Fruit fly (Drosophila melanogaster) whole organism, embryonic: ENCODE results near the gene CG31347.

Experiments
- Bgb ChIP-seq: fragments of 200-800 bp; sonication (Bioruptor generic); IDR thresholded peaks from 2 replicates; pipeline ENCODE4 v1.3.6; 2022; ENCODE audit warnings: missing biosample characterization, missing genetic modification characterization; ENCODE audit not compliant: partially characterized antibody
- CG10462 ChIP-seq: fragments of 200-800 bp; sonication (Bioruptor generic); optimal IDR thresholded peaks from 2 replicates; lab custom pipeline; 2016; ENCODE audit warnings: missing biosample characterization, missing genetic modification characterization
- CG11085 ChIP-seq: fragments of 200-800 bp; sonication (Bioruptor generic); IDR thresholded peaks from 2 replicates; pipeline ENCODE4 v1.3.6; 2022; ENCODE audit warnings: missing biosample characterization, missing genetic modification characterization
- CG11398 ChIP-seq: fragments of 200-800 bp; sonication (Bioruptor generic); optimal IDR thresholded peaks from 2 replicates; lab custom pipeline; 2016; ENCODE audit warnings: missing biosample characterization, missing genetic modification characterization
- CG12104 ChIP-seq: fragments of 200-800 bp; sonication (Bioruptor generic); optimal IDR thresholded peaks from 3 replicates; lab custom pipeline; 2016; ENCODE audit warnings: missing biosample characterization, missing genetic modification characterization
- CG1233 ChIP-seq: fragments of 200-800 bp; sonication (Bioruptor generic); optimal IDR thresholded peaks from 4 replicates; lab custom pipeline; 2018; ENCODE audit warnings: missing biosample characterization, mild to moderate bottlenecking, missing genetic modification characterization
- CG13123 ChIP-seq: fragments of 200-800 bp; sonication (Bioruptor generic); optimal IDR thresholded peaks from 2 replicates; lab custom pipeline; 2016; ENCODE audit warnings: missing biosample characterization, missing genetic modification characterization
- CG13894 ChIP-seq: fragments of 200-800 bp; sonication (Bioruptor generic); optimal IDR thresholded peaks from 3 replicates; lab custom pipeline; 2018; ENCODE audit warnings: missing biosample characterization, mild to moderate bottlenecking, missing genetic modification characterization, moderate library complexity
- CG15073 ChIP-seq: fragments of 200-800 bp; sonication (Bioruptor generic); optimal IDR thresholded peaks from 2 replicates; lab custom pipeline; 2016; ENCODE audit warnings: missing biosample characterization, missing genetic modification characterization
- CG15601 ChIP-seq: fragments of 200-800 bp; sonication (Bioruptor generic); optimal IDR thresholded peaks from 3 replicates; lab custom pipeline; 2019; ENCODE audit warnings: missing biosample characterization, mild to moderate bottlenecking, missing genetic modification characterization, moderate library complexity
- CG1603 ChIP-seq: fragments of 200-800 bp; sonication (Bioruptor generic); optimal IDR thresholded peaks from 2 replicates; lab custom pipeline; 2019; ENCODE audit warnings: missing biosample characterization, mild to moderate bottlenecking, missing genetic modification characterization, moderate library complexity
- CG17568 ChIP-seq: fragments of 200-800 bp; sonication (Bioruptor generic); optimal IDR thresholded peaks from 2 replicates; lab custom pipeline; 2018; ENCODE audit warnings: missing biosample characterization, mild to moderate bottlenecking, missing genetic modification characterization, moderate library complexity
- CG2889 ChIP-seq: fragments of 200-800 bp; sonication (Bioruptor generic); IDR thresholded peaks from 3 replicates; pipeline ENCODE4 v1.3.6; 2022; ENCODE audit warnings: missing biosample characterization, missing genetic modification characterization
- CG30403 ChIP-seq: fragments of 200-800 bp; sonication (Bioruptor generic); optimal IDR thresholded peaks from 3 replicates; lab custom pipeline; 2016; ENCODE audit warnings: missing biosample characterization, missing genetic modification characterization
- CG3065 ChIP-seq: fragments of 200-800 bp; sonication (Bioruptor generic); optimal IDR thresholded peaks from 2 replicates; lab custom pipeline; 2016; ENCODE audit warnings: missing biosample characterization, missing genetic modification characterization
- CG34224 ChIP-seq: fragments of 200-800 bp; sonication (Bioruptor generic); IDR thresholded peaks from 3 replicates; pipeline ENCODE4 v1.3.6; 2022; ENCODE audit warnings: missing biosample characterization, missing genetic modification characterization; ENCODE audit not compliant: partially characterized antibody
- CG3838 ChIP-seq: fragments of 200-800 bp; sonication (Bioruptor generic); optimal IDR thresholded peaks from 3 replicates; lab custom pipeline; 2016; ENCODE audit warnings: missing biosample characterization, missing genetic modification characterization
- CG4617 ChIP-seq: fragments of 200-800 bp; sonication (Bioruptor generic); optimal IDR thresholded peaks from 3 replicates; lab custom pipeline; 2016; ENCODE audit warnings: missing biosample characterization, missing genetic modification characterization, borderline replicate concordance
- CG4707 ChIP-seq: fragments of 200-800 bp; sonication (Bioruptor generic); optimal IDR thresholded peaks from 2 replicates; lab custom pipeline; 2018; ENCODE audit warnings: missing biosample characterization, mild to moderate bottlenecking, missing genetic modification characterization, moderate library complexity
- CG5953 ChIP-seq: fragments of 200-800 bp; sonication (Bioruptor generic); IDR thresholded peaks from 2 replicates; pipeline ENCODE4 v1.3.6; 2022; ENCODE audit warnings: missing biosample characterization, missing genetic modification characterization
- CG8944 ChIP-seq: fragments of 200-800 bp; sonication (Bioruptor generic); optimal IDR thresholded peaks from 3 replicates; lab custom pipeline; 2016; ENCODE audit warnings: missing biosample characterization, missing genetic modification characterization
- Elba2 ChIP-seq: fragments of 200-800 bp; sonication (Bioruptor generic); optimal IDR thresholded peaks from 3 replicates; lab custom pipeline; 2016; ENCODE audit warnings: missing biosample characterization, missing genetic modification characterization
- GATAe ChIP-seq: fragments of 200-800 bp; sonication (Bioruptor generic); conservative IDR thresholded peaks from 2 replicates; pipeline ENCODE4 v1.3.6; 2022; ENCODE audit warnings: missing biosample characterization, missing genetic modification characterization
- HLHmδ ChIP-seq: fragments of 200-800 bp; sonication (Bioruptor generic); optimal IDR thresholded peaks from 2 replicates; lab custom pipeline; 2018; ENCODE audit warnings: missing biosample characterization, mild to moderate bottlenecking, missing genetic modification characterization, moderate library complexity
- Hmx ChIP-seq: fragments of 200-800 bp; sonication (Bioruptor generic); optimal IDR thresholded peaks from 2 replicates; lab custom pipeline; 2016; ENCODE audit warnings: missing biosample characterization, missing genetic modification characterization
- Hr51 ChIP-seq, 2 experiments: fragments of 200-800 bp; sonication (Bioruptor generic); optimal IDR thresholded peaks; 2 replicates in 1 of 2; 3 replicates in 1 of 2; lab custom pipeline; 2016 to 2018; ENCODE audit warnings: missing biosample characterization in 2 of 2, missing genetic modification characterization in 2 of 2, mild to moderate bottlenecking in 1 of 2, moderate library complexity in 1 of 2
- Hsf ChIP-seq: fragments of 200-800 bp; sonication (Bioruptor generic); optimal IDR thresholded peaks from 3 replicates; lab custom pipeline; 2016; ENCODE audit warnings: missing biosample characterization, missing genetic modification characterization
- Kr ChIP-seq: fragments of 200-800 bp; sonication (Bioruptor generic); optimal IDR thresholded peaks from 2 replicates; lab custom pipeline; 2017; ENCODE audit warnings: missing biosample characterization, mild to moderate bottlenecking, missing genetic modification characterization
- PHDP ChIP-seq: fragments of 200-800 bp; sonication (Bioruptor generic); optimal IDR thresholded peaks from 3 replicates; lab custom pipeline; 2018; ENCODE audit warnings: missing biosample characterization, mild to moderate bottlenecking, missing genetic modification characterization, moderate library complexity
- Sox100B ChIP-seq: fragments of 200-800 bp; sonication (Bioruptor generic); optimal IDR thresholded peaks from 3 replicates; lab custom pipeline; 2018; ENCODE audit warnings: missing biosample characterization, mild to moderate bottlenecking, missing genetic modification characterization
- abd-A ChIP-seq: fragments of 200-800 bp; sonication (Bioruptor generic); optimal IDR thresholded peaks from 3 replicates; lab custom pipeline; 2019; ENCODE audit warnings: missing biosample characterization, mild to moderate bottlenecking, missing genetic modification characterization, moderate library complexity
- ac ChIP-seq: fragments of 200-800 bp; sonication (Bioruptor generic); optimal IDR thresholded peaks from 3 replicates; lab custom pipeline; 2017; ENCODE audit warnings: missing biosample characterization, mild to moderate bottlenecking, missing genetic modification characterization
- ap ChIP-seq: fragments of 200-800 bp; sonication (Bioruptor generic); IDR thresholded peaks from 2 replicates; pipeline ENCODE4 v1.3.6; 2022; ENCODE audit warnings: missing biosample characterization, missing genetic modification characterization
- crc ChIP-seq: fragments of 200-800 bp; sonication (Bioruptor generic); optimal IDR thresholded peaks from 2 replicates; lab custom pipeline; 2016; ENCODE audit warnings: missing biosample characterization, missing genetic modification characterization
- ems ChIP-seq: fragments of 200-800 bp; sonication (Bioruptor generic); optimal IDR thresholded peaks from 3 replicates; lab custom pipeline; 2016; ENCODE audit warnings: missing biosample characterization, missing genetic modification characterization
- eve ChIP-seq, 2 experiments: fragments of >200 bp; optimal IDR thresholded peaks; 2 replicates each; lab custom pipeline; 2017; ENCODE audit warnings: missing biosample characterization in 2 of 2, missing genetic modification characterization in 2 of 2
- fru ChIP-seq: fragments of >200 bp; optimal IDR thresholded peaks from 2 replicates; lab custom pipeline; 2017
- ftz-f1 ChIP-seq: fragments of 200-800 bp; sonication (Bioruptor generic); optimal IDR thresholded peaks from 2 replicates; lab custom pipeline; 2016; ENCODE audit warnings: missing biosample characterization, missing genetic modification characterization
- her ChIP-seq: fragments of 200-800 bp; sonication (Bioruptor generic); optimal IDR thresholded peaks from 2 replicates; lab custom pipeline; 2016; ENCODE audit warnings: missing biosample characterization, missing genetic modification characterization
- klu ChIP-seq: fragments of 200-800 bp; sonication (Bioruptor generic); IDR thresholded peaks from 2 replicates; pipeline ENCODE4 v1.3.6; 2022; ENCODE audit warnings: missing biosample characterization, missing genetic modification characterization
- lov ChIP-seq, 2 experiments: fragments of 200-800 bp in 1 of 2; fragments of >200 bp in 1 of 2; sonication (Bioruptor generic) in 1 of 2; IDR thresholded peaks in 1 of 2; optimal IDR thresholded peaks in 1 of 2; 2 replicates in 1 of 2; 3 replicates in 1 of 2; pipeline versions ENCODE4 v1.3.6 to Lab custom; 2017 to 2022; ENCODE audit warnings: missing biosample characterization in 1 of 2, missing genetic modification characterization in 1 of 2
- luna ChIP-seq: fragments of 200-800 bp; sonication (Bioruptor generic); optimal IDR thresholded peaks from 2 replicates; lab custom pipeline; 2016; ENCODE audit warnings: missing biosample characterization, missing genetic modification characterization
- pita ChIP-seq: fragments of 200-800 bp; sonication (Bioruptor generic); optimal IDR thresholded peaks from 2 replicates; lab custom pipeline; 2017; ENCODE audit warnings: missing biosample characterization, mild to moderate bottlenecking, missing genetic modification characterization
- sim ChIP-seq: fragments of 200-800 bp; sonication (Bioruptor generic); IDR thresholded peaks from 2 replicates; pipeline ENCODE4 v1.3.6; 2022; ENCODE audit warnings: missing biosample characterization, missing genetic modification characterization
- ttk ChIP-seq: fragments of 200-800 bp; sonication (Bioruptor generic); IDR thresholded peaks from 2 replicates; pipeline ENCODE4 v2.1.2; 2022; ENCODE audit warnings: missing biosample characterization, missing genetic modification characterization
- twi ChIP-seq: fragments of 200-800 bp; optimal IDR thresholded peaks from 2 replicates; lab custom pipeline; 2019; ENCODE audit warnings: missing biosample characterization, mild to moderate bottlenecking, missing genetic modification characterization, moderate library complexity
- unpg ChIP-seq: fragments of 200-800 bp; sonication (Bioruptor generic); optimal IDR thresholded peaks from 3 replicates; lab custom pipeline; 2018; ENCODE audit warnings: missing biosample characterization, mild to moderate bottlenecking, missing genetic modification characterization, moderate library complexity
- z ChIP-seq: fragments of 200-800 bp; sonication (Bioruptor generic); IDR thresholded peaks from 3 replicates; pipeline ENCODE4 v1.3.6; 2022; ENCODE audit warnings: missing biosample characterization, missing genetic modification characterization

Gene CG31347

dm6 chr3R:12717588-12718535 is 25.5 kb upstream of the CG31347 start (continued):
- TF ChIP-seq lov (optimal IDR thresholded peaks at IDR 0.05; lab: Kevin White, UChicago) (no peak), lov (GFP tag; IDR thresholded peaks at IDR 0.05; lab: Robert Waterston, UW) (no peak), CG13894 (peak; percentile 40), CG3838 (no peak), CG15073 (GFP tag; lab: Kevin White, UChicago) (no peak), luna (peak; percentile 41), CG5953 (peak; percentile 27; the same call in 1 of the 2 replicates), fru (lab: Kevin White, UChicago) (no peak), Sox100B (GFP tag; lab: Kevin White, UChicago) (peak; percentile 55), CG4617 (peak; percentile 14), CG12104 (GFP tag; lab: Kevin White, UChicago) (no peak), Hmx (GFP tag; lab: Kevin White, UChicago) (no peak), her (peak; percentile 3), CG3065 (no peak), Elba2 (GFP tag; lab: Kevin White, UChicago) (no peak), CG17568 (GFP tag; lab: Kevin White, UChicago) (peak; percentile 32), CG15601 (tag; lab: Kevin White, UChicago) (no peak), CG34224 (GFP tag; lab: Robert Waterston, UW) (no peak), CG30403 (GFP tag; lab: Kevin White, UChicago) (peak; percentile 72), Hr51 (GFP tag; optimal IDR thresholded peaks at IDR 0.05; lab: Kevin White, UChicago) (peak; percentile 47 to 67), abd-A (tag; lab: Kevin White, UChicago) (no peak), CG1603 (no peak), CG13123 (no peak), crc (GFP tag; lab: Kevin White, UChicago) (peak; percentile 19), GATAe (GFP tag; lab: Robert Waterston, UW) (no peak), CG8944 (peak; percentile 39), sim (no peak), HLHmδ (GFP tag; lab: Kevin White, UChicago) (no peak), eve (GFP tag; optimal IDR thresholded peaks at IDR 0.05; lab: Kevin White, UChicago) (no peak), ttk (GFP tag; lab: Robert Waterston, UW) (peak; percentile 53; the same call in 1 of the 2 replicates), Hsf (GFP tag; lab: Kevin White, UChicago) (peak; percentile 64), CG4707 (GFP tag; lab: Kevin White, UChicago) (no peak), CG1233 (GFP tag; lab: Kevin White, UChicago) (peak; percentile 47), twi (no peak), ems (peak; percentile 56), pita (GFP tag; lab: Kevin White, UChicago) (no peak), CG11085 (GFP tag; lab: Robert Waterston, UW) (peak; percentile 53; the same call in 1 of the 2 replicates), CG2889 (GFP tag; lab: Robert Waterston, UW) (peak; percentile 71), PHDP (tag; lab: Kevin White, UChicago) (peak; percentile 49), unpg (peak; percentile 42), ftz-f1 (GFP tag; lab: Kevin White, UChicago) (no peak), CG11398 (GFP tag; lab: Kevin White, UChicago) (peak; percentile 30), CG10462 (GFP tag; lab: Kevin White, UChicago) (no peak), Bgb (GFP tag; lab: Robert Waterston, UW) (no peak), ap (0 out of 2 replicates have a peak, but pooled peaks have one; percentile 23), Kr (no peak), klu (GFP tag; lab: Robert Waterston, UW) (no peak), ac (GFP tag; lab: Kevin White, UChicago) (no peak), z (GFP tag; lab: Robert Waterston, UW) (no peak)
